Worm (Caenorhabditis elegans) whole organism, L1 larva: Measurements from ENCODE around the gene T16G12.1.

ENCODE experiments used
- C34B4.2 ChIP-seq: sonication (generic microtip); optimal IDR thresholded peaks from 2 replicates; lab custom pipeline; 2017; ENCODE audit warnings: mild to moderate bottlenecking, missing genetic modification characterization, missing compliant biosample characterization
- ama-1 ChIP-seq: fragments of 150-350 bp; optimal IDR thresholded peaks from 2 replicates; lab custom pipeline; 2014
- ceh-63 ChIP-seq: fragments of 200-800 bp; sonication (Bioruptor generic); optimal IDR thresholded peaks from 2 replicates; lab custom pipeline; 2018; ENCODE audit warnings: mild to moderate bottlenecking, missing genetic modification characterization, missing compliant biosample characterization
- ceh-8 ChIP-seq: fragments of 200-800 bp; sonication (Bioruptor generic); optimal IDR thresholded peaks from 2 replicates; lab custom pipeline; 2018; ENCODE audit warnings: mild to moderate bottlenecking, missing genetic modification characterization, moderate library complexity, missing compliant biosample characterization
- efl-1 ChIP-seq, 4 experiments: fragments of 150-350 bp; optimal IDR thresholded peaks in 3 of 4; peaks in 1 of 4; 1 replicate in 1 of 4; 2 replicates in 3 of 4; lab custom pipeline; 2014; ENCODE audit warnings: missing biosample characterization in 2 of 4, missing genetic modification characterization in 2 of 4, missing genetic modification reagents in 2 of 4
- egl-13 ChIP-seq: sonication (generic microtip); optimal IDR thresholded peaks from 2 replicates; lab custom pipeline; 2016; ENCODE audit warnings: missing genotype, missing genetic modification reagents, missing genetic modification characterization, missing compliant biosample characterization
- egl-27 ChIP-seq, 2 experiments: fragments of 150-350 bp in 1 of 2; sonication (generic microtip); optimal IDR thresholded peaks; 3 replicates each; lab custom pipeline; 2017 to 2018; ENCODE audit warnings: missing biosample characterization in 2 of 2, missing genetic modification characterization in 2 of 2, missing genetic modification reagents in 2 of 2
- elt-2 ChIP-seq: sonication (generic microtip); optimal IDR thresholded peaks from 2 replicates; lab custom pipeline; 2016; ENCODE audit warnings: missing genetic modification characterization, mild to moderate bottlenecking, inconsistent platforms, missing compliant biosample characterization, missing genetic modification reagents
- ets-5 ChIP-seq: fragments of 200-800 bp; sonication (Bioruptor generic); IDR thresholded peaks from 2 replicates; pipeline ENCODE4 v1.3.6; 2022; ENCODE audit warnings: missing genetic modification characterization, missing compliant biosample characterization
- fkh-4 ChIP-seq: sonication (generic microtip); optimal IDR thresholded peaks from 2 replicates; lab custom pipeline; 2016; ENCODE audit warnings: missing compliant biosample characterization, missing genetic modification characterization, borderline replicate concordance
- grh-1 ChIP-seq: fragments of 200-800 bp; sonication (Bioruptor generic); IDR thresholded peaks from 2 replicates; pipeline ENCODE4 v1.3.6; 2022; ENCODE audit warnings: missing genetic modification reagents, missing genetic modification characterization, missing compliant biosample characterization
- isw-1 ChIP-seq: fragments of 200-800 bp; sonication (Bioruptor generic); IDR thresholded peaks from 2 replicates; pipeline ENCODE4 v1.3.6; 2022; ENCODE audit warnings: missing genetic modification characterization, missing compliant biosample characterization
- jun-1 ChIP-seq: fragments of 150-350 bp; optimal IDR thresholded peaks from 2 replicates; lab custom pipeline; 2014; ENCODE audit warnings: missing biosample characterization, missing genetic modification reagents, missing genetic modification characterization
- lin-35 ChIP-seq, 2 experiments: fragments of 150-350 bp; optimal IDR thresholded peaks; 2 replicates each; lab custom pipeline; 2014; ENCODE audit warnings: missing biosample characterization in 2 of 2, missing genetic modification characterization in 2 of 2, missing genetic modification reagents in 2 of 2
- lin-39 ChIP-seq: fragments of 150-350 bp; optimal IDR thresholded peaks from 2 replicates; lab custom pipeline; 2014; ENCODE audit warnings: missing biosample characterization, missing genetic modification reagents, missing genetic modification characterization
- lir-3 ChIP-seq: sonication (generic microtip); optimal IDR thresholded peaks from 2 replicates; lab custom pipeline; 2016; ENCODE audit warnings: mild to moderate bottlenecking, missing genetic modification characterization, moderate library complexity, missing compliant biosample characterization; ENCODE audit not compliant: poor library complexity
- lsy-2 ChIP-seq, 2 experiments: fragments of 150-350 bp; optimal IDR thresholded peaks; 2 replicates each; lab custom pipeline; 2014; ENCODE audit warnings: missing biosample characterization in 2 of 2, missing genetic modification characterization in 2 of 2
- mab-9 ChIP-seq: fragments of 200-800 bp; sonication (Bioruptor generic); IDR thresholded peaks from 2 replicates; pipeline ENCODE4 v1.3.6; 2022; ENCODE audit warnings: missing genetic modification reagents, missing genetic modification characterization, missing compliant biosample characterization
- mdl-1 ChIP-seq, 2 experiments: fragments of 150-350 bp; optimal IDR thresholded peaks; 2 replicates each; lab custom pipeline; 2014 to 2017; ENCODE audit warnings: missing biosample characterization in 2 of 2, missing genetic modification characterization in 2 of 2, inconsistent platforms in 1 of 2
- mep-1 ChIP-seq: fragments of 150-350 bp; optimal IDR thresholded peaks from 2 replicates; lab custom pipeline; 2014; ENCODE audit warnings: missing biosample characterization, missing genetic modification characterization
- nhr-11 ChIP-seq: fragments of 150-350 bp; optimal IDR thresholded peaks from 2 replicates; lab custom pipeline; 2014; ENCODE audit warnings: missing biosample characterization, missing genetic modification characterization
- nhr-12 ChIP-seq: sonication (generic microtip); optimal IDR thresholded peaks from 2 replicates; lab custom pipeline; 2017; ENCODE audit warnings: missing biosample characterization, missing genetic modification characterization
- nhr-237 ChIP-seq: fragments of 150-350 bp; optimal IDR thresholded peaks from 2 replicates; lab custom pipeline; 2014; ENCODE audit warnings: missing biosample characterization, missing genetic modification characterization
- nhr-76 ChIP-seq: sonication (generic microtip); optimal IDR thresholded peaks from 2 replicates; lab custom pipeline; 2017; ENCODE audit warnings: missing biosample characterization, missing genetic modification characterization
- nhr-84 ChIP-seq: sonication (generic microtip); optimal IDR thresholded peaks from 2 replicates; lab custom pipeline; 2017; ENCODE audit warnings: missing biosample characterization, missing genetic modification characterization
- nhr-85 ChIP-seq: sonication (generic microtip); peaks from one replicate; lab custom pipeline; 2016; ENCODE audit warnings: missing genetic modification characterization, inconsistent platforms, missing compliant biosample characterization
- pax-3 ChIP-seq: fragments of 200-800 bp; sonication (Bioruptor generic); optimal IDR thresholded peaks from 2 replicates; lab custom pipeline; 2018; ENCODE audit warnings: mild to moderate bottlenecking, missing genetic modification characterization, moderate library complexity, missing compliant biosample characterization
- skn-1 ChIP-seq: fragments of 150-350 bp; optimal IDR thresholded peaks from 2 replicates; lab custom pipeline; 2014; ENCODE audit warnings: missing biosample characterization, missing genetic modification characterization
- swsn-7 ChIP-seq: sonication (generic microtip); optimal IDR thresholded peaks from 2 replicates; lab custom pipeline; 2016; ENCODE audit warnings: missing genetic modification characterization, missing compliant biosample characterization
- tbx-2 ChIP-seq: sonication (generic microtip); optimal IDR thresholded peaks from 2 replicates; lab custom pipeline; 2016; ENCODE audit warnings: missing genetic modification characterization, missing compliant biosample characterization
- unc-86 ChIP-seq: sonication (generic microtip); optimal IDR thresholded peaks from 2 replicates; lab custom pipeline; 2016; ENCODE audit warnings: missing genetic modification characterization, missing compliant biosample characterization
- xbp-1 ChIP-seq: sonication (generic microtip); optimal IDR thresholded peaks from 2 replicates; lab custom pipeline; 2016; ENCODE audit warnings: missing genetic modification characterization, missing compliant biosample characterization
- zag-1 ChIP-seq: fragments of 150-350 bp; optimal IDR thresholded peaks from 2 replicates; lab custom pipeline; 2014; ENCODE audit warnings: missing biosample characterization, missing genetic modification characterization
- ztf-4 ChIP-seq: fragments of 150-350 bp; optimal IDR thresholded peaks from 2 replicates; lab custom pipeline; 2014; ENCODE audit warnings: missing biosample characterization, missing genetic modification characterization

Gene T16G12.1

DNA sequence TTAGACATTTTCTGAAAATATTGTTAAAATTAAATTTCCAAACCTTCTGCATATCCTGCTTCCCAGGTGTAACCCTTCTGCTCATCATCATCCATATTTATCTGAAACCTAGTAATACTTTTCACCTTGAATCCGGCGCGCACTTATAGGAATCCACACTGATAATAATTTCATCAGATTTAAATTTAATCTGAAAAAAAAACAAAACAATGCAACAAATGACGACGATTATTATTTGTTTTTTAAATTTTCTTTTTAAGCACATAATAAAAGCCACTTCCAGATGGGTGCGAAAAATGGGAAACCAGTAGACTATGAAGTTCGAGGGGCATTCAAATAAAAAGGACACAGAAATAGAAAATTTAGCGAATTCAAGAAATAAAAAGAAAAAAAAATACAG lies 41.0 kb upstream of the T16G12.1 start, which contains the start of gene gtf-2H2C:
Gene gtf-2H2C (minus strand): TSS at position 101 of the 400 bp plus-strand sequence.
- TF ChIP-seq efl-1 (optimal IDR thresholded peaks at IDR 0.05; lab: Kevin White, UChicago) (no peak), efl-1 (GFP tag; optimal IDR thresholded peaks at IDR 0.05 in 1 of 2; lab: Kevin White, UChicago) (no peak), nhr-85 (tag; lab: Kevin White, UChicago) (peak; percentile 4)

DNA sequence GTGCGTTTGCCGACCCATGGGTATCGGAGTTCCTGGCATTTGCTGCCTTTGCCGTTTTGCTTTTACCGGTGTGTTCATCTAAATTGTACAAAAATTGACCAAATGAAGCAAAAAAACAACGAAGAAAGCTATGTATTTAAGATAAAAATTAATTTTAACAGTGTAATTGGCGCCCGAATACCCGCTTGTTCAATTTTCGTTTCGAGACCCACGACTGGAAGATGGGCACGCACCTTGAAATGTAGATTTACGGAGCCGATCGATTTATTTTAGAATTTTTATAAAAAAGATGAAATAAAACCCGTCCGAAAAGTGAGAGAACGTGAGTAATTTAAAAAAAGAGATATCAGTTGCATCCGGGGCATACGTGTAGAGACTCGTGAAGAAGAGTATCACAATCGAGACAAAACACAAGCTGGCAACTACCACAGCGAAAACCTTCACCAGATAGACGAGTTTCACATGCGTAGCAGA lies 38.9 kb upstream of the T16G12.1 start, which contains the start of gene hal-2:
Gene hal-2 (minus strand): TSS at position 424 of the 474 bp plus-strand sequence.
- TF ChIP-seq pax-3 (tag; lab: Kevin White, UChicago) = no peak
- TF ChIP-seq unc-86 (tag; lab: Kevin White, UChicago) = no peak
- no peak for TF ChIP-seq mdl-1 (tag; optimal IDR thresholded peaks at IDR 0.05; lab: Kevin White, UChicago)
- TF ChIP-seq fkh-4 = no peak
- TF ChIP-seq ama-1 (lab: Kevin White, UChicago) = no peak
- no peak for TF ChIP-seq mep-1 (tag; lab: Kevin White, UChicago)
- no peak for TF ChIP-seq ets-5 (GFP tag; lab: Robert Waterston, UW)
- TF ChIP-seq egl-27 (tag; optimal IDR thresholded peaks at IDR 0.05; lab: Kevin White, UChicago) = no peak

- no peak for TF ChIP-seq skn-1 (tag; lab: Kevin White, UChicago)
- TF ChIP-seq, all 84 proteins: peak for 0
Measured at ce11 chrIII:10085983-10086382, 36.3 kb upstream of the T16G12.1 start, which contains the start of gene T16H12.2. T16H12.2 (plus strand) TSS chrIII:10086283.

DNA sequence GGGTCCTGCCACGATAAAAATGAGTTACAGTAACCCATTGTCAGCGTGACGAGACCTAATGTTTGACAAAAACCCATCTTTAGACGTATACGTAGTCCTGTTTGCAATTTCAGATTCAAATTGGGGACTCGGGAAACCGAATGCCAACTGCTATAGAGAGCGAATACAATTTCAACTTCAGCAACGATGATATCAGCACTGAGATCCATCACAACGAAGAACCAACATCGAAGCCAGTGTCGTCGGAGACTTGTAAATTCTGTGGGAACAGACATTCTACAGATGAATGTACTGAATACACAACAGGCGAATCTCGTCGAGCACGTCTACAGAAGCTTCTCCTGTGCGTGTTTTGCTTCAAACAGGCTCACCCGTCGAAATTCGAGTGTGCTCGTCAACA lies 35.9 kb upstream of the T16G12.1 start:
- TF ChIP-seq mab-9 (GFP tag; lab: Robert Waterston, UW) = no peak
- no peak for TF ChIP-seq lir-3
- no peak for TF ChIP-seq grh-1 (GFP tag; lab: Robert Waterston, UW)
- no peak for TF ChIP-seq nhr-11
- TF ChIP-seq isw-1 (GFP tag; lab: Robert Waterston, UW) = no peak

DNA sequence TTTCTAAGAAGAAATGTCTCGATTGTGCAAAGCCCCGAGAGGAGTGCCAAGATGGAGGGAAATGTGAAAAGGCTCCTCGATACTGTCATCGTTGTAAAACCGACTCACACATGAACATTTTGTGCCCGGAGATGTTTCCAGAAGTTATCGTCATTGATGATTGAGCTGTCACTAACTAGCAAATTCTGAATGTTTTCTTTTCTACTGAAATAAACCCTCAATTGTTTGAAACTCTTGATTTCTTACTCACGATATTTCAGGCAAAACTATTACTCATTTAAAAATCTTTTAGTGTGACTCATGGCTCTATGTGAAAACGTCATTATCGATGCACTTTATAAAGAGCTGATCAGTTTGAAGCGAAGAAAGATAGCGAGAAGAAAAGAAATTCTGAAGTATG lies 35.4 kb upstream of the T16G12.1 start, which contains the start of gene T16H12.13:
Gene T16H12.13 (plus strand): TSS at position 301 of the 400 bp plus-strand sequence.
- TF ChIP-seq jun-1 (tag; lab: Kevin White, UChicago) (no peak), lin-35 (GFP tag; optimal IDR thresholded peaks at IDR 0.05; lab: Kevin White, UChicago) (no peak), egl-13 (no peak), fkh-4 (no peak), efl-1 (optimal IDR thresholded peaks at IDR 0.05; lab: Kevin White, UChicago) (no peak), efl-1 (GFP tag; optimal IDR thresholded peaks at IDR 0.05 in 1 of 2; lab: Kevin White, UChicago) (peak in 1 of 2 experiments; percentile 63), unc-86 (tag; lab: Kevin White, UChicago) (no peak), xbp-1 (tag; lab: Kevin White, UChicago) (no peak), ceh-63 (no peak)

ce11 chrIII:10083242-10083641 lies 33.6 kb upstream of the T16G12.1 start, which contains the start of gene T16H12.3:
T16H12.3 (minus strand) TSS chrIII:10083292.
- TF ChIP-seq mab-9 (GFP tag; lab: Robert Waterston, UW) (no peak), lsy-2 (tag; optimal IDR thresholded peaks at IDR 0.05; lab: Kevin White, UChicago) (no peak), nhr-237 (no peak), lin-39 (tag; lab: Kevin White, UChicago) (no peak), lir-3 (no peak), nhr-12 (tag; lab: Kevin White, UChicago) (no peak), swsn-7 (tag; lab: Kevin White, UChicago) (no peak), ceh-8 (GFP tag; lab: Kevin White, UChicago) (no peak), egl-13 (no peak), unc-86 (tag; lab: Kevin White, UChicago) (no peak), zag-1 (tag; lab: Kevin White, UChicago) (no peak), nhr-84 (tag; lab: Kevin White, UChicago) (no peak), lin-35 (GFP tag; optimal IDR thresholded peaks at IDR 0.05; lab: Kevin White, UChicago) (no peak), nhr-76 (tag; lab: Kevin White, UChicago) (no peak), elt-2 (tag; lab: Kevin White, UChicago) (no peak), tbx-2 (tag; lab: Kevin White, UChicago) (no peak), ztf-4 (tag; lab: Kevin White, UChicago) (no peak), C34B4.2 (tag; lab: Kevin White, UChicago) (no peak)
- TF ChIP-seq, all 84 proteins: peak for 0
